Fruit fly (Drosophila melanogaster) whole organism, embryonic: ENCODE measurements around the gene CG43759.
A peak's percentile ranks its signal among the peaks of the same experiment; 100 is the strongest.

Experiments used
- Asciz ChIP-seq: fragments of 200-800 bp; sonication (Bioruptor generic); optimal IDR thresholded peaks from 2 replicates; lab custom pipeline; 2017; ENCODE audit warnings: missing biosample characterization, mild to moderate bottlenecking, missing genetic modification characterization, missing genetic modification reagents
- Bdp1 ChIP-seq: fragments of 200-800 bp; sonication (Bioruptor generic); optimal IDR thresholded peaks from 3 replicates; lab custom pipeline; 2016; ENCODE audit warnings: missing biosample characterization, missing genetic modification characterization
- Blimp-1 ChIP-seq: fragments of 200-800 bp; sonication (Bioruptor generic); optimal IDR thresholded peaks from 3 replicates; lab custom pipeline; 2018; ENCODE audit warnings: missing biosample characterization, missing genetic modification characterization, mild to moderate bottlenecking, moderate library complexity, missing genetic modification reagents
- CG10274 ChIP-seq: fragments of 200-800 bp; sonication (Bioruptor generic); optimal IDR thresholded peaks from 3 replicates; lab custom pipeline; 2017; ENCODE audit warnings: missing biosample characterization, mild to moderate bottlenecking, missing genetic modification characterization
- CG12769 ChIP-seq: fragments of 200-800 bp; sonication (Bioruptor generic); optimal IDR thresholded peaks from 2 replicates; lab custom pipeline; 2019; ENCODE audit warnings: missing biosample characterization, mild to moderate bottlenecking, missing genetic modification characterization, moderate library complexity
- CG13287 ChIP-seq: fragments of 200-800 bp; sonication (Bioruptor generic); IDR thresholded peaks from 2 replicates; pipeline ENCODE4 v1.3.6; 2022; ENCODE audit warnings: missing biosample characterization, missing genetic modification characterization; ENCODE audit not compliant: partially characterized antibody
- CG14860 ChIP-seq: fragments of 200-800 bp; sonication (Bioruptor generic); IDR thresholded peaks from 3 replicates; pipeline ENCODE4 v1.3.6; 2022; ENCODE audit warnings: missing biosample characterization, missing genetic modification characterization; ENCODE audit not compliant: partially characterized antibody
- CG15011 ChIP-seq: fragments of 200-800 bp; sonication (Bioruptor generic); optimal IDR thresholded peaks from 3 replicates; lab custom pipeline; 2018; ENCODE audit warnings: missing biosample characterization, mild to moderate bottlenecking, missing genetic modification characterization
- CG17912 ChIP-seq: fragments of 200-800 bp; sonication (Bioruptor generic); optimal IDR thresholded peaks from 2 replicates; lab custom pipeline; 2018; ENCODE audit warnings: missing biosample characterization, mild to moderate bottlenecking, missing genetic modification characterization
- CG18476 ChIP-seq: fragments of 200-800 bp; sonication (Bioruptor generic); optimal IDR thresholded peaks from 2 replicates; lab custom pipeline; 2016; ENCODE audit warnings: missing biosample characterization, mild to moderate bottlenecking, missing genetic modification characterization
- CG2875 ChIP-seq: fragments of 200-800 bp; sonication (Bioruptor generic); optimal IDR thresholded peaks from 2 replicates; lab custom pipeline; 2017; ENCODE audit warnings: missing biosample characterization, mild to moderate bottlenecking, missing genetic modification characterization, missing genetic modification reagents
- CG2889 ChIP-seq: fragments of 200-800 bp; sonication (Bioruptor generic); IDR thresholded peaks from 3 replicates; pipeline ENCODE4 v1.3.6; 2022; ENCODE audit warnings: missing biosample characterization, missing genetic modification characterization
- CG33213 ChIP-seq: fragments of 200-800 bp; sonication (Bioruptor generic); optimal IDR thresholded peaks from 3 replicates; lab custom pipeline; 2016; ENCODE audit warnings: missing biosample characterization, missing genetic modification characterization
- CG4360 ChIP-seq: fragments of 200-800 bp; sonication (Bioruptor generic); IDR thresholded peaks from 2 replicates; pipeline ENCODE4 v1.3.6; 2022; ENCODE audit warnings: missing biosample characterization, missing genetic modification characterization
- CG6175 ChIP-seq: fragments of 200-800 bp; sonication (Bioruptor generic); IDR thresholded peaks from 3 replicates; pipeline ENCODE4 v1.3.6; 2022; ENCODE audit warnings: missing biosample characterization, missing genetic modification characterization
- CG6272 ChIP-seq: fragments of 200-800 bp; sonication (Bioruptor generic); IDR thresholded peaks from 2 replicates; pipeline ENCODE4 v1.3.6; 2022; ENCODE audit warnings: missing biosample characterization, missing genetic modification characterization
- CG7987 ChIP-seq: fragments of 200-800 bp; sonication (Bioruptor generic); optimal IDR thresholded peaks from 2 replicates; lab custom pipeline; 2018; ENCODE audit warnings: missing biosample characterization, mild to moderate bottlenecking, missing genetic modification characterization, moderate library complexity
- CG9609 ChIP-seq: fragments of 200-800 bp; sonication (Bioruptor generic); optimal IDR thresholded peaks from 3 replicates; lab custom pipeline; 2016; ENCODE audit warnings: missing biosample characterization, missing genetic modification characterization
- CG9817 ChIP-seq: fragments of 200-800 bp; sonication (Bioruptor generic); optimal IDR thresholded peaks from 2 replicates; lab custom pipeline; 2018; ENCODE audit warnings: missing biosample characterization, mild to moderate bottlenecking, missing genetic modification characterization, moderate library complexity
- Dll ChIP-seq: fragments of 200-800 bp; sonication (Bioruptor generic); IDR thresholded peaks from 4 replicates; pipeline ENCODE4 v1.3.6; 2022; ENCODE audit warnings: missing biosample characterization, missing genetic modification characterization; ENCODE audit not compliant: partially characterized antibody
- E2f2 ChIP-seq: fragments of 200-800 bp; sonication (Bioruptor generic); IDR thresholded peaks from 2 replicates; pipeline ENCODE4 v1.3.6; 2022; ENCODE audit warnings: missing biosample characterization, missing genetic modification characterization
- Fer1 ChIP-seq: fragments of 200-800 bp; sonication (Bioruptor generic); optimal IDR thresholded peaks from 2 replicates; lab custom pipeline; 2017; ENCODE audit warnings: missing biosample characterization, mild to moderate bottlenecking, missing genetic modification characterization
- H15 ChIP-seq: fragments of 200-800 bp; sonication (Bioruptor generic); IDR thresholded peaks from 3 replicates; pipeline ENCODE4 v1.3.6; 2022; ENCODE audit warnings: missing biosample characterization, missing genetic modification characterization
- H2.0 ChIP-seq: fragments of 200-800 bp; sonication (Bioruptor generic); IDR thresholded peaks from 2 replicates; pipeline ENCODE4 v1.3.6; 2022; ENCODE audit warnings: missing biosample characterization, missing genetic modification characterization
- HLH4C ChIP-seq: fragments of 200-800 bp; sonication (Bioruptor generic); IDR thresholded peaks from 3 replicates; pipeline ENCODE4 v1.3.6; 2022; ENCODE audit warnings: missing biosample characterization, missing genetic modification characterization; ENCODE audit not compliant: partially characterized antibody
- Hsf ChIP-seq: fragments of 200-800 bp; sonication (Bioruptor generic); optimal IDR thresholded peaks from 3 replicates; lab custom pipeline; 2016; ENCODE audit warnings: missing biosample characterization, missing genetic modification characterization
- NC2α ChIP-seq: fragments of 200-800 bp; sonication (Bioruptor generic); optimal IDR thresholded peaks from 2 replicates; lab custom pipeline; 2016; ENCODE audit warnings: missing biosample characterization, missing genetic modification characterization
- NFAT ChIP-seq: fragments of 200-800 bp; sonication (Bioruptor generic); IDR thresholded peaks from 2 replicates; pipeline ENCODE4 v1.3.6; 2022; ENCODE audit warnings: missing biosample characterization, missing genetic modification characterization
- NK7.1 ChIP-seq: fragments of 200-800 bp; sonication (Bioruptor generic); optimal IDR thresholded peaks from 3 replicates; lab custom pipeline; 2016; ENCODE audit warnings: missing biosample characterization, missing genetic modification characterization
- Six4 ChIP-seq: fragments of 200-800 bp; sonication (Bioruptor generic); optimal IDR thresholded peaks from 2 replicates; lab custom pipeline; 2016; ENCODE audit warnings: missing biosample characterization, missing genetic modification characterization
- Sry-δ ChIP-seq: fragments of 200-800 bp; sonication (Bioruptor generic); optimal IDR thresholded peaks from 2 replicates; lab custom pipeline; 2016; ENCODE audit warnings: missing biosample characterization, missing genetic modification characterization
- bbx ChIP-seq: fragments of 200-800 bp; sonication (Bioruptor generic); IDR thresholded peaks from 2 replicates; pipeline ENCODE4 v1.3.6; 2022; ENCODE audit warnings: missing biosample characterization, missing genetic modification characterization; ENCODE audit not compliant: partially characterized antibody
- bowl ChIP-seq: fragments of 200-800 bp; sonication (Bioruptor generic); IDR thresholded peaks from 2 replicates; pipeline ENCODE4 v1.3.6; 2022; ENCODE audit warnings: missing biosample characterization, missing genetic modification characterization
- crol ChIP-seq: fragments of 200-800 bp; sonication (Bioruptor generic); IDR thresholded peaks from 2 replicates; pipeline ENCODE4 v1.3.6; 2022; ENCODE audit warnings: missing biosample characterization, missing genetic modification characterization
- dm ChIP-seq: fragments of 200-800 bp; sonication (Bioruptor generic); optimal IDR thresholded peaks from 3 replicates; lab custom pipeline; 2016; ENCODE audit warnings: missing biosample characterization, missing genetic modification characterization
- dpn ChIP-seq, 2 experiments: fragments of 200-800 bp; sonication (Bioruptor generic); optimal IDR thresholded peaks; 3 replicates each; lab custom pipeline; 2016; ENCODE audit warnings: missing biosample characterization in 2 of 2, missing genetic modification characterization in 2 of 2
- ewg ChIP-seq: fragments of 200-800 bp; sonication (Bioruptor generic); optimal IDR thresholded peaks from 3 replicates; lab custom pipeline; 2017; ENCODE audit warnings: mild to moderate bottlenecking, missing biosample characterization, missing genetic modification reagents, missing genetic modification characterization
- eyg ChIP-seq: fragments of 200-800 bp; sonication (Bioruptor generic); optimal IDR thresholded peaks from 3 replicates; lab custom pipeline; 2016; ENCODE audit warnings: missing biosample characterization, missing genetic modification characterization
- fd3F ChIP-seq: fragments of 200-800 bp; sonication (Bioruptor generic); optimal IDR thresholded peaks from 2 replicates; lab custom pipeline; 2018; ENCODE audit warnings: missing biosample characterization, mild to moderate bottlenecking, missing genetic modification characterization, moderate library complexity
- grau ChIP-seq: fragments of 200-800 bp; optimal IDR thresholded peaks from 3 replicates; lab custom pipeline; 2019; ENCODE audit warnings: missing biosample characterization, mild to moderate bottlenecking, missing genetic modification characterization, moderate library complexity
- klu ChIP-seq: fragments of 200-800 bp; sonication (Bioruptor generic); IDR thresholded peaks from 2 replicates; pipeline ENCODE4 v1.3.6; 2022; ENCODE audit warnings: missing biosample characterization, missing genetic modification characterization
- lmd ChIP-seq: fragments of 200-800 bp; sonication (Bioruptor generic); IDR thresholded peaks from 2 replicates; pipeline ENCODE4 v1.3.6; 2022; ENCODE audit warnings: missing biosample characterization, missing genetic modification characterization
- mld ChIP-seq: fragments of 200-800 bp; sonication (Bioruptor generic); IDR thresholded peaks from 3 replicates; pipeline ENCODE4 v1.3.6; 2022; ENCODE audit warnings: missing biosample characterization, missing genetic modification characterization; ENCODE audit not compliant: partially characterized antibody
- pnt ChIP-seq: fragments of 200-800 bp; sonication (Bioruptor generic); optimal IDR thresholded peaks from 3 replicates; lab custom pipeline; 2016; ENCODE audit warnings: missing biosample characterization, missing genetic modification characterization
- pros ChIP-seq: fragments of 200-800 bp; sonication (Bioruptor generic); optimal IDR thresholded peaks from 3 replicates; lab custom pipeline; 2019; ENCODE audit warnings: missing biosample characterization, mild to moderate bottlenecking, missing genetic modification characterization, moderate library complexity
- trem ChIP-seq: fragments of 200-800 bp; optimal IDR thresholded peaks from 3 replicates; lab custom pipeline; 2019; ENCODE audit warnings: missing biosample characterization, mild to moderate bottlenecking, missing genetic modification characterization, moderate library complexity
- tup ChIP-seq: fragments of 200-800 bp; sonication (Bioruptor generic); optimal IDR thresholded peaks from 2 replicates; lab custom pipeline; 2016; ENCODE audit warnings: missing biosample characterization, mild to moderate bottlenecking, missing genetic modification characterization, moderate library complexity
- vfl ChIP-seq: fragments of 200-800 bp; sonication (Bioruptor generic); optimal IDR thresholded peaks from 2 replicates; lab custom pipeline; 2016; ENCODE audit warnings: missing biosample characterization, missing genetic modification characterization
- wdn ChIP-seq: fragments of 200-800 bp; sonication (Bioruptor generic); IDR thresholded peaks from 2 replicates; pipeline ENCODE4 v1.3.6; 2022; ENCODE audit warnings: missing biosample characterization, missing genetic modification characterization

CG43759 gene

DNA sequence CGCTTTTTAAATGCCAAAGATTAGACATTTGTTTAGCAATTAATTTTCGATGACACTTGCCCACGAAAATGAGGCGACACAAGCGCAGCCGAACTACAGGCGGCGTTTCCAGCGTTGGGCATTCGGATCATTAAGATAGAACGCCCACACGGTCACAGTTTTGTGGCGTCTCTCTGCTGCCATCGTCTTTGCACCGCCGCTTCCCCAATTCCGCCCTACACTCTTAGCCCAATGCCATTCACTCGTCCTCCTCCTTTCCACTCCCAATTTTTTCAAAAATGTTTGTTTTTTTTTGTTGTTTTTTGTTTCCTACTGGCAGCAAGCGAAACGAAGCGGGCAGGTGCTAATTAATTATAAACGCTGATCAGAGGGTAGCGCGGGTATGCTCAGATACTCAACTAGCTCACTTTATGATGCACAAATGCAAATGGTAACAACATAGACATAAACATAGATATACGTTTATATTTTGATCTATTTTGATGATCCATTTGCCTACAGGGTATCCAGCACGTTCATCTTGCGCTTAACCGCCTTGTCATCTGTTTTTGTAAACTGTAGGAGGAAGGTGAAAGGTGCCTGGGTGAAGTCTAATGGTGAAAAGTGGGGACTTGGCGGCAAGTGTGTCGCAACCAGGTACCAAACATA is 21.2 kb downstream of the CG43759 start (continued):
- TF ChIP-seq CG14860 (GFP tag; lab: Robert Waterston, UW), result no peak
- TF ChIP-seq H2.0, result peak; percentile 79
- peak; percentile 62 for TF ChIP-seq CG9817 (tag; lab: Kevin White, UChicago)
- TF ChIP-seq tup, result peak; percentile 58
- peak; percentile 83 for TF ChIP-seq Blimp-1 (GFP tag; lab: Kevin White, UChicago)
- peak; percentile 77 for TF ChIP-seq Hsf (GFP tag; lab: Kevin White, UChicago)
- peak; percentile 30 for TF ChIP-seq CG7987 (GFP tag; lab: Kevin White, UChicago)
- TF ChIP-seq fd3F (GFP tag; lab: Kevin White, UChicago), result peak; percentile 47
- no peak for TF ChIP-seq CG13287 (GFP tag; lab: Robert Waterston, UW)
- peak; percentile 61; the same call in 1 of the 3 replicates for TF ChIP-seq CG6175 (GFP tag; lab: Robert Waterston, UW)
- peak; percentile 57 for TF ChIP-seq trem (tag; lab: Kevin White, UChicago)
- TF ChIP-seq CG9609, result peak; percentile 69
- TF ChIP-seq wdn (GFP tag; lab: Robert Waterston, UW), result peak; percentile 37; the same call in 1 of the 2 replicates
- peak; percentile 73 to 84 for TF ChIP-seq dpn (GFP tag; optimal IDR thresholded peaks at IDR 0.05; lab: Kevin White, UChicago)
- TF ChIP-seq CG6272, result peak; percentile 59
- TF ChIP-seq mld (GFP tag; lab: Robert Waterston, UW), result no peak
- TF ChIP-seq E2f2 (GFP tag; lab: Robert Waterston, UW), result peak; percentile 49; the same call in 1 of the 2 replicates
- peak; percentile 8 for TF ChIP-seq Bdp1 (GFP tag; lab: Kevin White, UChicago)
- peak; percentile 55 for TF ChIP-seq NFAT (GFP tag; lab: Robert Waterston, UW)
- 0 out of 2 replicates have a peak, but pooled peaks have one; percentile 21 for TF ChIP-seq bowl (GFP tag; lab: Robert Waterston, UW)
- TF ChIP-seq H15 (GFP tag; lab: Robert Waterston, UW), result peak; percentile 82
- no peak for TF ChIP-seq CG17912 (GFP tag; lab: Kevin White, UChicago)
- TF ChIP-seq CG15011, result peak; percentile 49
- TF ChIP-seq lmd (GFP tag; lab: Robert Waterston, UW), result peak; percentile 84
- TF ChIP-seq Fer1, result peak; percentile 32
- peak; percentile 40 for TF ChIP-seq dm (GFP tag; lab: Kevin White, UChicago)
- TF ChIP-seq Sry-δ (GFP tag; lab: Kevin White, UChicago), result peak; percentile 40
- TF ChIP-seq NK7.1 (GFP tag; lab: Kevin White, UChicago), result peak; percentile 53
- TF ChIP-seq Six4, result peak; percentile 65
- peak; percentile 74 for TF ChIP-seq Asciz (GFP tag; lab: Kevin White, UChicago)
- TF ChIP-seq Dll (GFP tag; lab: Robert Waterston, UW), result no peak
- peak; percentile 56; the same call in 1 of the 3 replicates for TF ChIP-seq CG2889 (GFP tag; lab: Robert Waterston, UW)
- TF ChIP-seq eyg (GFP tag; lab: Kevin White, UChicago), result peak; percentile 66
- no peak for TF ChIP-seq bbx (GFP tag; lab: Robert Waterston, UW)
- TF ChIP-seq grau (tag; lab: Kevin White, UChicago), result peak; percentile 68
- peak; percentile 80 for TF ChIP-seq CG12769
- peak; percentile 78 for TF ChIP-seq pnt (GFP tag; lab: Kevin White, UChicago)
- TF ChIP-seq vfl (GFP tag; lab: Kevin White, UChicago), result peak; percentile 50
- peak; percentile 68 for TF ChIP-seq ewg (GFP tag; lab: Kevin White, UChicago)
- TF ChIP-seq CG18476, result peak; percentile 66
- TF ChIP-seq CG33213 (GFP tag; lab: Kevin White, UChicago), result peak; percentile 76
- no peak for TF ChIP-seq HLH4C (GFP tag; lab: Robert Waterston, UW)
- peak; percentile 48; the same call in 1 of the 2 replicates for TF ChIP-seq CG4360
- TF ChIP-seq crol, result peak; percentile 53; the same call in 1 of the 2 replicates
- peak; percentile 59 for TF ChIP-seq CG10274 (GFP tag; lab: Kevin White, UChicago)
- peak; percentile 6 for TF ChIP-seq NC2α (GFP tag; lab: Kevin White, UChicago)
- peak; percentile 70 for TF ChIP-seq CG2875
- TF ChIP-seq pros (GFP tag; lab: Kevin White, UChicago), result no peak
- TF ChIP-seq klu (GFP tag; lab: Robert Waterston, UW), result peak; percentile 75
